Fruit fly (Drosophila melanogaster): Measurements from ENCODE around the gene E5.

E5 gene

DNA sequence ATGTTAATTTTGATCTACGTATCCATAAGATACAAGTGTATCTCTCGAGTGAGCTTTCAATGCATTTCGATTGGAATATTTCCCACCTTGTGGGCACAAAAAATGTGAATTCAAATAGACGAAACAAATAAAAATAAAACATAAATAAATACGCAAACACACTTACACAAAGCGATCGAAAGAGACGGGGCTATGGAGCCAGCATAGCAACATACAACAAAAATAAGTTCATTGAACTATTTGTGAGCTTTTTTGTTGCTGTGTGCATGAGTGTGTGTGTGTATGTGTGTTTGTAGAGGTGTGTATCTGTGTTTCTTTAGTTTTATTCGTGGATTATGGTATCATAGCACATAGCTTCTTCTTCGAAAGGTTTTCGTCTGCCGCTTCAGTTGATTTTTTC, 54.2 kb downstream of the E5 start:
- TF ChIP-seq Sin3A (optimal IDR thresholded peaks at IDR 0.05) (no peak), psq (optimal IDR thresholded peaks at IDR 0.05) (no peak), ttk (optimal IDR thresholded peaks at IDR 0.05) (no peak), h (optimal IDR thresholded peaks at IDR 0.05) (no peak), insv (optimal IDR thresholded peaks at IDR 0.05) (no peak), Myc (optimal IDR thresholded peaks at IDR 0.05) (no peak)

DNA sequence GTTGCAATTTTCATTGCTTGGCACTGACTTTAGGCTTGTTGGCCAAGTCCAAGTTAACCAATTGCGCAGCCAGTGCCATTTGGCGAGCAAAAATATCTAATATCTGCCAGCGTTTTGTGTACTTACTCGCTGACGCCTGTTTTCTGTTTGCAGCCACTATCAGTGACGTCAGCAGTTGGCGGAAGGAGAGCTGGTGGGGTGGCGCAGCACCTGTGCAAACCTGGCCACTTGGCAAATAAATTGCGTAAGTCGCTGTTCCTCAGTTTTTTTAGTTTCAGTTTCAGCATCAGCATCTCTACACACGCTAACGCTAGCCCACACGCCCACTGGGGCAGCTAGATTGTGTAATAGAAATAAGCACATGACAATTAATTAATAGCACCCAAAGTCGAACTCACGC, 55.7 kb downstream of the E5 start:
- TF ChIP-seq ttk (optimal IDR thresholded peaks at IDR 0.05), result no peak
- no peak for TF ChIP-seq insv (optimal IDR thresholded peaks at IDR 0.05)
- no peak for TF ChIP-seq Sin3A (optimal IDR thresholded peaks at IDR 0.05)
- TF ChIP-seq psq (optimal IDR thresholded peaks at IDR 0.05), result no peak
- no peak for TF ChIP-seq h (optimal IDR thresholded peaks at IDR 0.05)
- TF ChIP-seq Myc (optimal IDR thresholded peaks at IDR 0.05), result no peak

- TF ChIP-seq Sin3A (optimal IDR thresholded peaks at IDR 0.05) (no peak), h (optimal IDR thresholded peaks at IDR 0.05) (no peak), insv (optimal IDR thresholded peaks at IDR 0.05) (no peak), Myc (optimal IDR thresholded peaks at IDR 0.05) (no peak), psq (optimal IDR thresholded peaks at IDR 0.05) (no peak), ttk (optimal IDR thresholded peaks at IDR 0.05) (no peak)
Observed at dm6 chr3R:13817480-13818305, 57.0 kb downstream of the E5 start.
